Worm (Caenorhabditis elegans): ENCODE measurements around the gene Y45G12B.3.
A peak's percentile ranks its signal among the peaks of the same experiment; 100 is the strongest.

Y45G12B.3 gene

ce11 chrV:2713532-2713931, 17.5 kb upstream of the Y45G12B.3 start, which contains the start of gene srt-28:
Gene srt-28, minus strand, starts transcription at chrV:2713632.
- TF ChIP-seq F13H6.1 (tag; optimal IDR thresholded peaks at IDR 0.05), result no peak
- TF ChIP-seq ahr-1 (tag; optimal IDR thresholded peaks at IDR 0.05), result no peak
- TF ChIP-seq ttx-3 (tag; optimal IDR thresholded peaks at IDR 0.05), result no peak
- no peak for TF ChIP-seq nfya-1 (tag; optimal IDR thresholded peaks at IDR 0.05)
- TF ChIP-seq eyg-1 (tag; optimal IDR thresholded peaks at IDR 0.05), result no peak
- TF ChIP-seq elt-4 (tag; optimal IDR thresholded peaks at IDR 0.05), result no peak
- no peak for TF ChIP-seq ceh-45 (GFP tag; IDR thresholded peaks at IDR 0.05)
- no peak for TF ChIP-seq hlh-30 (tag; optimal IDR thresholded peaks at IDR 0.05; ENCODE audit: insufficient read depth)
- no peak for TF ChIP-seq hlh-15 (tag; optimal IDR thresholded peaks at IDR 0.05)
- no peak for TF ChIP-seq elt-2 (tag; optimal IDR thresholded peaks at IDR 0.05)
- no peak for TF ChIP-seq unc-42 (tag; optimal IDR thresholded peaks at IDR 0.05)
- no peak for TF ChIP-seq sdc-2 (tag; optimal IDR thresholded peaks at IDR 0.05)
- no peak for TF ChIP-seq unc-55 (GFP tag; optimal IDR thresholded peaks at IDR 0.05)
- TF ChIP-seq odd-2 (tag; optimal IDR thresholded peaks at IDR 0.05), result no peak
- no peak for TF ChIP-seq ztf-16 (tag; optimal IDR thresholded peaks at IDR 0.05)

ce11 chrV:2711429-2711828, 15.4 kb upstream of the Y45G12B.3 start, which contains the start of gene C24B9.3:
Gene C24B9.3, minus strand, starts transcription at chrV:2711599.
- no peak for TF ChIP-seq ceh-19 (GFP tag; optimal IDR thresholded peaks at IDR 0.05)
- peak; percentile 29 for TF ChIP-seq elt-2 (tag; optimal IDR thresholded peaks at IDR 0.05)

ce11 chrV:2710192-2710591, 14.1 kb upstream of the Y45G12B.3 start:
- TF ChIP-seq nfya-1 (tag; optimal IDR thresholded peaks at IDR 0.05), result peak; percentile 54
- TF ChIP-seq C08G9.2 (tag; optimal IDR thresholded peaks at IDR 0.05), result no peak
- no peak for TF ChIP-seq hlh-6 (tag; optimal IDR thresholded peaks at IDR 0.05)
- TF ChIP-seq ceh-19 (GFP tag; optimal IDR thresholded peaks at IDR 0.05), result no peak
- TF ChIP-seq ceh-22 (tag; optimal IDR thresholded peaks at IDR 0.05), result no peak
- no peak for TF ChIP-seq pag-3 (tag; optimal IDR thresholded peaks at IDR 0.05; ENCODE audit: borderline replicate concordance)
- TF ChIP-seq ahr-1 (tag; optimal IDR thresholded peaks at IDR 0.05), result no peak
- no peak for TF ChIP-seq K02D7.2 (tag; optimal IDR thresholded peaks at IDR 0.05)

ce11 chrV:2706379-2706778, 10.3 kb upstream of the Y45G12B.3 start:
- TF ChIP-seq hlh-8 (tag; optimal IDR thresholded peaks at IDR 0.05) (no peak), unc-86 (tag; optimal IDR thresholded peaks at IDR 0.05) (no peak), fkh-6 (tag; optimal IDR thresholded peaks at IDR 0.05) (no peak), C38D4.7 (GFP tag; optimal IDR thresholded peaks at IDR 0.05) (no peak), ztf-16 (tag; optimal IDR thresholded peaks at IDR 0.05) (no peak), che-1 (tag; optimal IDR thresholded peaks at IDR 0.05) (no peak), ahr-1 (tag; optimal IDR thresholded peaks at IDR 0.05) (no peak), pqm-1 (tag; optimal IDR thresholded peaks at IDR 0.05) (no peak), syd-9 (tag; optimal IDR thresholded peaks at IDR 0.05) (no peak), ama-1 (optimal IDR thresholded peaks at IDR 0.05) (no peak), ceh-18 (tag; optimal IDR thresholded peaks at IDR 0.05) (no peak)

ce11 chrV:2703299-2703698, 7.2 kb upstream of the Y45G12B.3 start:
- TF ChIP-seq K02D7.2 (tag; optimal IDR thresholded peaks at IDR 0.05), result no peak
- no peak for TF ChIP-seq ceh-45 (GFP tag; IDR thresholded peaks at IDR 0.05)
- TF ChIP-seq ceh-30 (tag; optimal IDR thresholded peaks at IDR 0.05), result no peak
- no peak for TF ChIP-seq nfya-1 (tag; optimal IDR thresholded peaks at IDR 0.05)
- no peak for TF ChIP-seq sox-2 (GFP tag; IDR thresholded peaks at IDR 0.05)
- no peak for TF ChIP-seq nhr-232 (tag; optimal IDR thresholded peaks at IDR 0.05)
- no peak for TF ChIP-seq Y22D7AL.16 (tag; optimal IDR thresholded peaks at IDR 0.05)
- TF ChIP-seq ahr-1 (tag; optimal IDR thresholded peaks at IDR 0.05), result no peak
- no peak for TF ChIP-seq lin-11 (tag; optimal IDR thresholded peaks at IDR 0.05)
